Worm (Caenorhabditis elegans): ENCODE data around the gene suds-3.

The suds-3 gene

DNA sequence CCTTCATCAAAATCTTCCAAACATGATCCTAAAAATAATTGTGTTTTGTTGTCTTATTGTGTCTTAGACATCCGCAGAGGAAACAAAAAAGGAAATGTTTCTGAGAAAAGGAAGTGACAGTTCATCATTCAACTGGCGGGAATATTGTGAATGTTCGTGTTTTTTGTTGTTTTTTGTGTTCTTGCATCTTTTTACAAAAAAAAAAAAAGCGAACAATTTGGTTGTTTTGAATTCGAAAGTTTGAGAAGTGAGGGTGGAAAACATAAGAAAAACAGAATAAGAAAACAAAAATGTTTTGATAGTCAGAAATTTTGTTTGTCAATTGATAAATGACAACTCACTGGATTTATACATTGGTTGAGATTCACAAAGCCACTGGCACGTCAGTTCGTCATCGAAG, 21.2 kb upstream of the suds-3 start:
- TF ChIP-seq aly-1 (tag; optimal IDR thresholded peaks at IDR 0.05) = no peak
- TF ChIP-seq hmg-4 (GFP tag; optimal IDR thresholded peaks at IDR 0.05) = no peak
- TF ChIP-seq hnd-1 (tag; optimal IDR thresholded peaks at IDR 0.05) = no peak
- TF ChIP-seq ets-7 (tag; optimal IDR thresholded peaks at IDR 0.05) = no peak
- no peak for TF ChIP-seq F13C5.2 (tag; optimal IDR thresholded peaks at IDR 0.05)
- TF ChIP-seq ceh-13 (GFP tag; optimal IDR thresholded peaks at IDR 0.05) = no peak

DNA sequence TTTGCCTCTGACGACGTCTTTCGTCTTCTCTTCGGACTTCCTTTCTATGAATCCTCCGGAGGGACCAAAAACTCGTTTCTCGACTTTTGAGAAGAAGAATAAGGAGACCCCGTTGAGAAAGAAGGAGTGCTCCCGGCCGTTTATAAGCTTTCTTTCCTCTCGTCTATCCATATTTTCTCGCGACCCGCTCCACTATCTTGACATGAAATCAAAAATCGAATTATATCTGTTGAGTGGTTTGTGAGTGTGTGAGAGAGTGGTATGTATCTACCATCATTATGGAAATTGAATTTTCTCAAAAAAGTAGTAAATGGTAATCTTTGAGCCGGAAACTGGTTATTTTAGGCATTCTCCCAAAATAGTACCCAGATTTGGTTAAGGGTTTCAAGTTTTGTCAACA, 19.6 kb upstream of the suds-3 start:
- TF ChIP-seq hmbx-1 (tag; optimal IDR thresholded peaks at IDR 0.05) (no peak), ama-1 (optimal IDR thresholded peaks at IDR 0.05) (no peak), B0310.2 (tag; optimal IDR thresholded peaks at IDR 0.05) (no peak), ceh-36 (tag; optimal IDR thresholded peaks at IDR 0.05) (no peak), tbx-37 (GFP tag; conservative IDR thresholded peaks at IDR 0.05) (no peak)

DNA sequence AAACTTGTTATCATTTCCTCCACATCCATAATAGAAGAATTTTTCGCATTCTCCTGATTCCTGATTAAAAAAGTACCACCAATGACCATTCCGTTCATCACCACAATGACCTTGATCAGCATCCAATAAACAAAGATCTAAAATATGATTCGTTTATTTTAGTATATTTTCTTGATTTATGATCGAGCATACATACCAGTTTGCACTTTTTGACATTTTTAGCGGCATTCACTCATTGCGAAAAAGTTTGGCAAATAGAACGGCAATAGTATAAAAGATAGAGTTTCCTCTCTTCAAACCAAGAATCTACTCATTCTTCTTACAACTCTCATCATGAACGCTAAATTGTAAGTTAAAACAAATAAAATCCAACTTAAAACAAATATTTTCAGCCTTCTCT, 17.0 kb upstream of the suds-3 start, which contains the start of gene fipr-10:
Gene fipr-10 (plus strand): TSS at position 301 of the 400 bp plus-strand sequence.
- TF ChIP-seq hnd-1 (tag; optimal IDR thresholded peaks at IDR 0.05) (no peak), sea-1 (GFP tag; conservative IDR thresholded peaks at IDR 0.05) (no peak), ceh-13 (GFP tag; optimal IDR thresholded peaks at IDR 0.05) (no peak), hmg-4 (GFP tag; optimal IDR thresholded peaks at IDR 0.05) (no peak), F13C5.2 (tag; optimal IDR thresholded peaks at IDR 0.05) (no peak), tra-4 (tag; optimal IDR thresholded peaks at IDR 0.05) (no peak), hmbx-1 (tag; optimal IDR thresholded peaks at IDR 0.05) (no peak), aly-1 (tag; optimal IDR thresholded peaks at IDR 0.05) (no peak), flt-1 (GFP tag; IDR thresholded peaks at IDR 0.05) (no peak), scrt-1 (GFP tag; IDR thresholded peaks at IDR 0.05) (no peak), ama-1 (optimal IDR thresholded peaks at IDR 0.05) (no peak), tbx-11 (GFP tag; IDR thresholded peaks at IDR 0.05) (no peak)

DNA sequence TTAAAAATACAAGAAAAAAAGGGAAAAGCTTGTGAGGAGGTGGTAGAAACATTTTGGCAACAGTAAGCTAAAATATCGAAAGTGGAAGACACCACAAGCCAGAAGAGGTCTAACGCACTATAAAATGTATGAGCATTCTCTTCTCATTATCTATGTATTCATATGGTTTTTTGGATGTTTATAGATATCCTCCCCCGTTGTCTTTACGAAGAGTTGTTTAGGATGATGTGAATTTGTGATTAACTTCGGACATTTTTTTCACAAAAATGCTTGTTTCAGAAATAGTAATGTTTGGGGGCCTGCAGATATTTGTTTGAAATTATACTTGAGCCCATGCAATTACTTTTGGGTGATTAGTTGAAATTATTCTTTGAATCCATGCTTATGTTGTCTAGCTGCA, 15.8 kb upstream of the suds-3 start, which contains the start of gene mec-9:
Gene mec-9 (minus strand): TSS at position 101 of the 400 bp plus-strand sequence.
- TF ChIP-seq ets-7 (tag; optimal IDR thresholded peaks at IDR 0.05) = no peak
- TF ChIP-seq hmbx-1 (tag; optimal IDR thresholded peaks at IDR 0.05) = no peak
- no peak for TF ChIP-seq B0310.2 (tag; optimal IDR thresholded peaks at IDR 0.05)
- TF ChIP-seq tbx-37 (GFP tag; conservative IDR thresholded peaks at IDR 0.05) = no peak

- TF ChIP-seq ceh-13 (GFP tag; optimal IDR thresholded peaks at IDR 0.05) (no peak), aly-1 (tag; optimal IDR thresholded peaks at IDR 0.05) (no peak), flt-1 (GFP tag; IDR thresholded peaks at IDR 0.05) (no peak), F13C5.2 (tag; optimal IDR thresholded peaks at IDR 0.05) (no peak), ets-7 (tag; optimal IDR thresholded peaks at IDR 0.05) (no peak), tbx-11 (GFP tag; IDR thresholded peaks at IDR 0.05) (no peak), scrt-1 (GFP tag; IDR thresholded peaks at IDR 0.05) (no peak), pes-1 (GFP tag; IDR thresholded peaks at IDR 0.05) (no peak), hnd-1 (tag; optimal IDR thresholded peaks at IDR 0.05) (no peak), ceh-36 (tag; optimal IDR thresholded peaks at IDR 0.05) (no peak), hmbx-1 (tag; optimal IDR thresholded peaks at IDR 0.05) (no peak), B0310.2 (tag; optimal IDR thresholded peaks at IDR 0.05) (no peak), ama-1 (optimal IDR thresholded peaks at IDR 0.05) (no peak), hmg-4 (GFP tag; optimal IDR thresholded peaks at IDR 0.05) (no peak)
These were observed 14.2 kb upstream of the suds-3 start, which contains the start of gene C50H2.4 for ce11 chrV:9916665-9917064. Gene C50H2.4 (plus strand): TSS chrV:9916965.

- TF ChIP-seq sea-1 (GFP tag; conservative IDR thresholded peaks at IDR 0.05) (no peak), hmbx-1 (tag; optimal IDR thresholded peaks at IDR 0.05) (no peak), hnd-1 (tag; optimal IDR thresholded peaks at IDR 0.05) (no peak), tra-4 (tag; optimal IDR thresholded peaks at IDR 0.05) (no peak), B0310.2 (tag; optimal IDR thresholded peaks at IDR 0.05) (no peak)
These were observed 12.4 kb upstream of the suds-3 start, which contains the start of gene C50H2.5 for ce11 chrV:9918410-9918809. Gene C50H2.5 (plus strand): TSS chrV:9918710.

DNA sequence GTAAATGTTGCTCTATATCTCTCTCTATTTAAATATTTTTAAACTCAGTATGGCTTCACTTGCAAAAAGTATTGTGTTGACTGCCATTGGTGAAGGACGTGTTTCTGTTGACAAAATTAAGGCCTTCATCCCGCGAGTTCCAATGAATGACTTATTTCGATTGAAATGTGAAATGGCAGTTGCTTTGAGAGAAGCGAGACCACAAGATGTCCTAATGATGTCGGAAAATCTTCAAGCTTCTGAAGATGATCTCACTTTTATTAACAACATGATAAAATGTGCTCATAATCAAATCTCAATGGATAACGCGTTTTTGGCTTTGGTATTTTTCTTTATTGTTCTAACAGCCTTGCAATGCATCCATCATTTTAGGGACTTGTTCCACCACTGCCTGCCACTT, 9.5 kb upstream of the suds-3 start, which contains the start of gene ceh-75:
Gene ceh-75 (plus strand): TSS at position 50 of the 400 bp plus-strand sequence.
- TF ChIP-seq tra-4 (tag; optimal IDR thresholded peaks at IDR 0.05) = no peak
- TF ChIP-seq ceh-36 (tag; optimal IDR thresholded peaks at IDR 0.05) = no peak
- TF ChIP-seq ceh-13 (GFP tag; optimal IDR thresholded peaks at IDR 0.05) = no peak
- no peak for TF ChIP-seq hmg-4 (GFP tag; optimal IDR thresholded peaks at IDR 0.05)
- no peak for TF ChIP-seq tbx-37 (GFP tag; conservative IDR thresholded peaks at IDR 0.05)
- TF ChIP-seq B0310.2 (tag; optimal IDR thresholded peaks at IDR 0.05) = no peak
- no peak for TF ChIP-seq hmbx-1 (tag; optimal IDR thresholded peaks at IDR 0.05)
- no peak for TF ChIP-seq aly-1 (tag; optimal IDR thresholded peaks at IDR 0.05)
- TF ChIP-seq scrt-1 (GFP tag; IDR thresholded peaks at IDR 0.05) = no peak
- TF ChIP-seq sea-1 (GFP tag; conservative IDR thresholded peaks at IDR 0.05) = no peak
- no peak for TF ChIP-seq tbx-11 (GFP tag; IDR thresholded peaks at IDR 0.05)
- no peak for TF ChIP-seq pes-1 (GFP tag; IDR thresholded peaks at IDR 0.05)
- no peak for TF ChIP-seq ama-1 (optimal IDR thresholded peaks at IDR 0.05)
- no peak for TF ChIP-seq F13C5.2 (tag; optimal IDR thresholded peaks at IDR 0.05)
- TF ChIP-seq hnd-1 (tag; optimal IDR thresholded peaks at IDR 0.05) = no peak
- TF ChIP-seq ets-7 (tag; optimal IDR thresholded peaks at IDR 0.05) = no peak
- no peak for TF ChIP-seq flt-1 (GFP tag; IDR thresholded peaks at IDR 0.05)

ce11 chrV:9922481-9922880, 8.3 kb upstream of the suds-3 start, which contains the start of gene C50H2.7:
Gene C50H2.7 (plus strand): TSS chrV:9922781.
- TF ChIP-seq ama-1 (optimal IDR thresholded peaks at IDR 0.05) (no peak), hnd-1 (tag; optimal IDR thresholded peaks at IDR 0.05) (no peak), ceh-13 (GFP tag; optimal IDR thresholded peaks at IDR 0.05) (no peak)

- no peak for TF ChIP-seq ceh-13 (GFP tag; optimal IDR thresholded peaks at IDR 0.05)
- TF ChIP-seq ama-1 (optimal IDR thresholded peaks at IDR 0.05) = no peak
- no peak for TF ChIP-seq sea-1 (GFP tag; conservative IDR thresholded peaks at IDR 0.05)
- TF ChIP-seq pes-1 (GFP tag; IDR thresholded peaks at IDR 0.05) = no peak
- no peak for TF ChIP-seq ets-7 (tag; optimal IDR thresholded peaks at IDR 0.05)
- no peak for TF ChIP-seq aly-1 (tag; optimal IDR thresholded peaks at IDR 0.05)
- TF ChIP-seq tbx-37 (GFP tag; conservative IDR thresholded peaks at IDR 0.05) = no peak
- no peak for TF ChIP-seq hmg-4 (GFP tag; optimal IDR thresholded peaks at IDR 0.05)
- no peak for TF ChIP-seq tra-4 (tag; optimal IDR thresholded peaks at IDR 0.05)
- TF ChIP-seq scrt-1 (GFP tag; IDR thresholded peaks at IDR 0.05) = no peak
These were observed 6.4 kb upstream of the suds-3 start for ce11 chrV:9924389-9924788.
